Worm (Caenorhabditis elegans): ENCODE results near the gene dct-14.

- no peak for TF ChIP-seq sea-2 (GFP tag; IDR thresholded peaks at IDR 0.05)
- no peak for TF ChIP-seq K12H6.12 (tag; optimal IDR thresholded peaks at IDR 0.05)
- TF ChIP-seq unc-130 (GFP tag; optimal IDR thresholded peaks at IDR 0.05) = no peak
- no peak for TF ChIP-seq fkh-3 (tag; optimal IDR thresholded peaks at IDR 0.05)
- no peak for TF ChIP-seq B0336.3 (GFP tag; IDR thresholded peaks at IDR 0.05)
Observed at ce11 chrV:20504997-20505396, 4.7 kb upstream of the dct-14 start, which contains the start of gene Y38H6C.4.
